Worm (Caenorhabditis elegans) whole organism, L3 larva: ENCODE data around the gene C02G6.2.

Experiments
- ama-1 ChIP-seq: fragments of 150-350 bp; optimal IDR thresholded peaks from 2 replicates; lab custom pipeline; 2018
- unc-39 ChIP-seq: sonication (generic microtip); optimal IDR thresholded peaks from 4 replicates; lab custom pipeline; 2017; ENCODE audit warnings: missing biosample characterization, missing genetic modification characterization

- no peak for TF ChIP-seq ama-1 (lab: Kevin White, UChicago)
- TF ChIP-seq unc-39: no peak
Observed at ce11 chrV:5865085-5865484, 6.8 kb upstream of the C02G6.2 start, which contains the start of gene F26F12.5.
